Worm (Caenorhabditis elegans) whole organism, mixed stage, embryonic: ENCODE data around the gene sipa-1.

ENCODE experiments used
- blmp-1 ChIP-seq: fragments of 150-350 bp; optimal IDR thresholded peaks from 2 replicates; lab custom pipeline; 2014; ENCODE audit warnings: missing biosample characterization, missing genetic modification characterization
- ceh-83 ChIP-seq: fragments of 200-800 bp; sonication (Bioruptor generic); optimal IDR thresholded peaks from 2 replicates; lab custom pipeline; 2018; ENCODE audit warnings: mild to moderate bottlenecking, missing genetic modification characterization, missing compliant biosample characterization
- elt-3 ChIP-seq: fragments of 150-350 bp; optimal IDR thresholded peaks from 2 replicates; lab custom pipeline; 2014; ENCODE audit warnings: missing biosample characterization, missing genetic modification characterization
- lsy-2 ChIP-seq: fragments of 150-350 bp; optimal IDR thresholded peaks from 2 replicates; lab custom pipeline; 2014; ENCODE audit warnings: missing biosample characterization, missing genetic modification characterization
- nhr-12 ChIP-seq: fragments of 150-350 bp; optimal IDR thresholded peaks from 2 replicates; lab custom pipeline; 2014; ENCODE audit warnings: missing biosample characterization, missing genetic modification characterization
- nhr-28 ChIP-seq: fragments of 150-350 bp; optimal IDR thresholded peaks from 2 replicates; lab custom pipeline; 2014; ENCODE audit warnings: missing biosample characterization, missing genetic modification characterization
- nhr-76 ChIP-seq: sonication (generic microtip); optimal IDR thresholded peaks from 2 replicates; lab custom pipeline; 2017; ENCODE audit warnings: missing biosample characterization, missing genetic modification characterization
- pha-4 ChIP-seq: fragments of 150-350 bp; optimal IDR thresholded peaks from 2 replicates; lab custom pipeline; 2018; ENCODE audit warnings: missing biosample characterization, missing genetic modification reagents, missing genetic modification characterization
- snpc-4 ChIP-seq: fragments of 150-350 bp; optimal IDR thresholded peaks from 2 replicates; lab custom pipeline; 2014; ENCODE audit warnings: missing biosample characterization, missing genetic modification characterization
- unc-120 ChIP-seq: sonication (generic microtip); optimal IDR thresholded peaks from 2 replicates; lab custom pipeline; 2017; ENCODE audit warnings: missing genetic modification characterization, missing compliant biosample characterization; ENCODE audit not compliant: poor library complexity, severe bottlenecking
- unc-62 ChIP-seq: fragments of 150-350 bp; optimal IDR thresholded peaks from 2 replicates; lab custom pipeline; 2014; ENCODE audit warnings: missing biosample characterization, missing genetic modification reagents, missing genetic modification characterization

ce11 chrV:11675638-11676037 lies 38.5 kb upstream of the sipa-1 start, which contains the start of gene ape-1:
- TF ChIP-seq nhr-76 (tag; lab: Kevin White, UChicago) (no peak), snpc-4 (no peak), nhr-12 (tag; lab: Kevin White, UChicago) (no peak), ceh-83 (no peak), lsy-2 (tag; lab: Kevin White, UChicago) (no peak), blmp-1 (tag; lab: Kevin White, UChicago) (no peak), unc-62 (GFP tag; lab: Kevin White, UChicago) (no peak), nhr-28 (no peak), pha-4 (tag; lab: Kevin White, UChicago) (no peak), unc-120 (no peak), elt-3 (tag; lab: Kevin White, UChicago) (no peak)
